Worm (Caenorhabditis elegans) whole organism, L2 larva: Measurements from ENCODE around the gene taf-2.
A peak's percentile ranks its signal among the peaks of the same experiment; 100 is the strongest.

Source experiments
- C34F6.9 ChIP-seq: fragments of 150-350 bp; optimal IDR thresholded peaks from 2 replicates; lab custom pipeline; 2014; ENCODE audit warnings: missing biosample characterization, missing genetic modification characterization
- F13H6.1 ChIP-seq: sonication (generic microtip); optimal IDR thresholded peaks from 2 replicates; lab custom pipeline; 2016; ENCODE audit warnings: missing genetic modification characterization, missing compliant biosample characterization
- R02D3.7 ChIP-seq: fragments of 150-350 bp; optimal IDR thresholded peaks from 2 replicates; lab custom pipeline; 2014; ENCODE audit warnings: missing biosample characterization, missing genetic modification characterization
- alr-1 ChIP-seq: fragments of 150-350 bp; optimal IDR thresholded peaks from 2 replicates; lab custom pipeline; 2014; ENCODE audit warnings: missing biosample characterization, missing genetic modification characterization
- ama-1 ChIP-seq: fragments of 150-350 bp; optimal IDR thresholded peaks from 2 replicates; lab custom pipeline; 2018; ENCODE audit warnings: inconsistent platforms
- blmp-1 ChIP-seq: sonication (generic microtip); optimal IDR thresholded peaks from 2 replicates; lab custom pipeline; 2017; ENCODE audit warnings: missing genetic modification characterization, mild to moderate bottlenecking, missing compliant biosample characterization, antibody characterized with exemption, moderate library complexity; ENCODE audit not compliant: insufficient read depth
- ceh-82 ChIP-seq: fragments of 150-350 bp; optimal IDR thresholded peaks from 2 replicates; lab custom pipeline; 2014; ENCODE audit warnings: missing biosample characterization, missing genetic modification characterization
- crh-2 ChIP-seq: sonication (generic microtip); optimal IDR thresholded peaks from 2 replicates; lab custom pipeline; 2017; ENCODE audit warnings: missing biosample characterization, missing genetic modification characterization
- dmd-4 ChIP-seq: sonication (generic microtip); optimal IDR thresholded peaks from 2 replicates; lab custom pipeline; 2017; ENCODE audit warnings: missing biosample characterization, missing genetic modification characterization
- elt-1 ChIP-seq: fragments of 150-350 bp; optimal IDR thresholded peaks from 2 replicates; lab custom pipeline; 2014; ENCODE audit warnings: missing biosample characterization, missing genetic modification characterization
- elt-3 ChIP-seq: sonication (generic microtip); optimal IDR thresholded peaks from 2 replicates; lab custom pipeline; 2017; ENCODE audit warnings: missing biosample characterization, missing genetic modification characterization
- fos-1 ChIP-seq: fragments of 150-350 bp; optimal IDR thresholded peaks from 2 replicates; lab custom pipeline; 2014; ENCODE audit warnings: missing biosample characterization, missing genetic modification characterization
- gmeb-1 ChIP-seq: fragments of 150-350 bp; optimal IDR thresholded peaks from 2 replicates; lab custom pipeline; 2014; ENCODE audit warnings: missing biosample characterization, missing genetic modification characterization
- lin-13 ChIP-seq: fragments of 150-350 bp; optimal IDR thresholded peaks from 2 replicates; lab custom pipeline; 2014; ENCODE audit warnings: missing biosample characterization, missing genetic modification reagents, missing genetic modification characterization
- lin-39 ChIP-seq: fragments of 150-350 bp; optimal IDR thresholded peaks from 2 replicates; lab custom pipeline; 2014; ENCODE audit warnings: missing biosample characterization, missing genetic modification reagents, missing genetic modification characterization
- lsy-2 ChIP-seq, 2 experiments: fragments of 150-350 bp in 1 of 2; sonication (generic microtip) in 1 of 2; optimal IDR thresholded peaks; 2 replicates each; lab custom pipeline; 2014 to 2017; ENCODE audit warnings: missing biosample characterization in 2 of 2, missing genetic modification characterization in 2 of 2
- mab-5 ChIP-seq: fragments of 150-350 bp; optimal IDR thresholded peaks from 2 replicates; lab custom pipeline; 2014; ENCODE audit warnings: missing biosample characterization, missing genetic modification characterization
- mbf-1 ChIP-seq: sonication (generic microtip); optimal IDR thresholded peaks from 2 replicates; lab custom pipeline; 2017; ENCODE audit warnings: missing biosample characterization, missing genetic modification characterization
- nhr-10 ChIP-seq: sonication (generic microtip); optimal IDR thresholded peaks from 2 replicates; lab custom pipeline; 2017; ENCODE audit warnings: missing biosample characterization, missing genetic modification characterization
- nhr-11 ChIP-seq: fragments of 150-350 bp; optimal IDR thresholded peaks from 2 replicates; lab custom pipeline; 2014; ENCODE audit warnings: missing biosample characterization, missing genetic modification characterization
- nhr-129 ChIP-seq: fragments of 150-350 bp; optimal IDR thresholded peaks from 2 replicates; lab custom pipeline; 2014; ENCODE audit warnings: missing biosample characterization, missing genetic modification characterization
- nhr-21 ChIP-seq: fragments of 150-350 bp; optimal IDR thresholded peaks from 2 replicates; lab custom pipeline; 2014; ENCODE audit warnings: missing biosample characterization, missing genetic modification characterization
- nhr-25 ChIP-seq: fragments of 150-350 bp; sonication (generic microtip); optimal IDR thresholded peaks from 3 replicates; lab custom pipeline; 2014; ENCODE audit warnings: missing biosample characterization, missing genetic modification characterization
- nhr-6 ChIP-seq: fragments of 150-350 bp; optimal IDR thresholded peaks from 2 replicates; lab custom pipeline; 2014; ENCODE audit warnings: missing biosample characterization, missing genetic modification characterization
- nhr-77 ChIP-seq: fragments of 150-350 bp; optimal IDR thresholded peaks from 2 replicates; lab custom pipeline; 2014; ENCODE audit warnings: missing biosample characterization, missing genetic modification characterization
- peb-1 ChIP-seq: fragments of 150-350 bp; optimal IDR thresholded peaks from 2 replicates; lab custom pipeline; 2014; ENCODE audit warnings: missing biosample characterization, missing genetic modification characterization
- sem-4 ChIP-seq: fragments of 150-350 bp; optimal IDR thresholded peaks from 2 replicates; lab custom pipeline; 2014; ENCODE audit warnings: missing biosample characterization, missing genetic modification reagents, missing genetic modification characterization
- skn-1 ChIP-seq: sonication (generic microtip); optimal IDR thresholded peaks from 2 replicates; lab custom pipeline; 2017; ENCODE audit warnings: missing biosample characterization, missing genetic modification characterization
- sma-3 ChIP-seq: sonication (generic microtip); optimal IDR thresholded peaks from 2 replicates; lab custom pipeline; 2016; ENCODE audit warnings: missing genetic modification reagents, missing genetic modification characterization, missing compliant biosample characterization
- sma-9 ChIP-seq, 2 experiments: fragments of 150-350 bp in 1 of 2; sonication (generic microtip) in 1 of 2; optimal IDR thresholded peaks; 2 replicates each; lab custom pipeline; 2014 to 2016; ENCODE audit warnings: missing genetic modification characterization in 2 of 2, mild to moderate bottlenecking in 1 of 2, missing biosample characterization in 1 of 2, missing compliant biosample characterization in 1 of 2, missing genetic modification reagents in 1 of 2, moderate library complexity in 1 of 2
- snpc-4 ChIP-seq: fragments of 150-350 bp; optimal IDR thresholded peaks from 2 replicates; lab custom pipeline; 2014; ENCODE audit warnings: missing biosample characterization, missing genetic modification characterization
- unc-39 ChIP-seq: fragments of 150-350 bp; optimal IDR thresholded peaks from 2 replicates; lab custom pipeline; 2014; ENCODE audit warnings: missing biosample characterization, missing genetic modification characterization
- unc-55 ChIP-seq: fragments of 150-350 bp; sonication (generic microtip); optimal IDR thresholded peaks from 3 replicates; lab custom pipeline; 2014; ENCODE audit warnings: missing biosample characterization, missing genetic modification reagents, missing genetic modification characterization
- unc-62 ChIP-seq: fragments of 150-350 bp; optimal IDR thresholded peaks from 2 replicates; lab custom pipeline; 2014; ENCODE audit warnings: missing biosample characterization, missing genetic modification reagents, missing genetic modification characterization
- ztf-11 ChIP-seq: sonication (generic microtip); optimal IDR thresholded peaks from 2 replicates; lab custom pipeline; 2017; ENCODE audit warnings: missing biosample characterization, missing genetic modification characterization
- ztf-4 ChIP-seq: fragments of 150-350 bp; optimal IDR thresholded peaks from 2 replicates; lab custom pipeline; 2014; ENCODE audit warnings: missing biosample characterization, missing genetic modification characterization

Gene taf-2

ce11 chrIV:3604104-3604503 lies 10.7 kb upstream of the taf-2 start:
- TF ChIP-seq nhr-25 (tag; lab: Kevin White, UChicago) (no peak), lin-39 (no peak), sma-3 (GFP tag; lab: Kevin White, UChicago) (no peak), mab-5 (tag; lab: Kevin White, UChicago) (no peak), mbf-1 (tag; lab: Kevin White, UChicago) (no peak), elt-3 (tag; lab: Kevin White, UChicago) (no peak), unc-39 (tag; lab: Kevin White, UChicago) (no peak), ama-1 (lab: Kevin White, UChicago) (no peak)

ce11 chrIV:3601846-3602245 lies 8.4 kb upstream of the taf-2 start:
- TF ChIP-seq elt-1 (no peak), lin-13 (GFP tag; lab: Kevin White, UChicago) (no peak), snpc-4 (no peak), sem-4 (tag; lab: Kevin White, UChicago) (no peak), alr-1 (no peak), unc-62 (GFP tag; lab: Kevin White, UChicago) (no peak), nhr-11 (tag; lab: Kevin White, UChicago) (no peak), F13H6.1 (tag; lab: Kevin White, UChicago) (no peak)

- TF ChIP-seq unc-55 (no peak), unc-39 (tag; lab: Kevin White, UChicago) (no peak), blmp-1 (peak; percentile 66)
These were observed 6.5 kb upstream of the taf-2 start, which contains the start of gene Y37E11B.7 for ce11 chrIV:3599958-3600357. Gene Y37E11B.7 (minus strand): TSS chrIV:3600164.

ce11 chrIV:3599126-3599525 lies 5.7 kb upstream of the taf-2 start, which contains the start of gene Y37E11B.6:
Gene Y37E11B.6 (minus strand): TSS chrIV:3599306.
- TF ChIP-seq C34F6.9 (tag; lab: Kevin White, UChicago) (peak; percentile 1), ama-1 (lab: Kevin White, UChicago) (no peak), unc-55 (peak; percentile 35), lsy-2 (tag; optimal IDR thresholded peaks at IDR 0.05; lab: Kevin White, UChicago) (peak in 1 of 2 experiments; percentile 46), ztf-11 (no peak), gmeb-1 (tag; lab: Kevin White, UChicago) (peak; percentile 8), nhr-10 (tag; lab: Kevin White, UChicago) (no peak)
- TF ChIP-seq, all 48 proteins: peak for 4

- TF ChIP-seq dmd-4 (no peak), lin-13 (GFP tag; lab: Kevin White, UChicago) (no peak), nhr-77 (tag; lab: Kevin White, UChicago) (no peak), ceh-82 (tag; lab: Kevin White, UChicago) (no peak), unc-62 (GFP tag; lab: Kevin White, UChicago) (no peak), nhr-129 (tag; lab: Kevin White, UChicago) (no peak), gmeb-1 (tag; lab: Kevin White, UChicago) (no peak), nhr-21 (tag; lab: Kevin White, UChicago) (no peak), mbf-1 (tag; lab: Kevin White, UChicago) (no peak), skn-1 (tag; lab: Kevin White, UChicago) (no peak), nhr-6 (tag; lab: Kevin White, UChicago) (no peak), peb-1 (tag; lab: Kevin White, UChicago) (no peak), snpc-4 (no peak), C34F6.9 (tag; lab: Kevin White, UChicago) (no peak), ztf-4 (tag; lab: Kevin White, UChicago) (no peak), fos-1 (no peak)
These were observed 5.0 kb upstream of the taf-2 start, which contains the start of gene Y37E11B.5 for ce11 chrIV:3598452-3598851. Gene Y37E11B.5 (minus strand): TSS chrIV:3598552.

- TF ChIP-seq alr-1 (no peak), elt-3 (tag; lab: Kevin White, UChicago) (no peak), ztf-4 (tag; lab: Kevin White, UChicago) (no peak), sma-9 (GFP tag; optimal IDR thresholded peaks at IDR 0.05; lab: Kevin White, UChicago) (no peak), sma-9 (tag; optimal IDR thresholded peaks at IDR 0.05; lab: Kevin White, UChicago) (no peak), dmd-4 (no peak), nhr-129 (tag; lab: Kevin White, UChicago) (no peak), R02D3.7 (tag; lab: Kevin White, UChicago) (no peak), ztf-11 (no peak), crh-2 (no peak), nhr-25 (tag; lab: Kevin White, UChicago) (no peak), elt-1 (no peak)
These were observed 3.9 kb upstream of the taf-2 start for ce11 chrIV:3597356-3597755.
